Worm (Caenorhabditis elegans) whole organism, L4 larva: ENCODE results near the gene crp-1.
A peak's percentile ranks its signal among the peaks of the same experiment; 100 is the strongest.

ENCODE experiments used
- T20F7.1 ChIP-seq: fragments of 200-800 bp; sonication (Bioruptor generic); optimal IDR thresholded peaks from 2 replicates; lab custom pipeline; 2018; ENCODE audit warnings: mild to moderate bottlenecking, missing genetic modification characterization, missing compliant biosample characterization
- ZK546.5 ChIP-seq, 2 experiments: sonication (generic microtip); optimal IDR thresholded peaks; 2 replicates each; lab custom pipeline; 2017; ENCODE audit warnings: missing biosample characterization in 2 of 2, missing genetic modification characterization in 2 of 2
- aha-1 ChIP-seq: fragments of 150-350 bp; peaks from one replicate; lab custom pipeline; 2014; ENCODE audit warnings: missing biosample characterization, missing genetic modification characterization
- aly-2 ChIP-seq: sonication (generic microtip); optimal IDR thresholded peaks from 2 replicates; lab custom pipeline; 2018; ENCODE audit warnings: missing biosample characterization, missing genetic modification characterization
- ama-1 ChIP-seq: fragments of 150-350 bp; optimal IDR thresholded peaks from 2 replicates; lab custom pipeline; 2014; ENCODE audit warnings: inconsistent platforms, mixed read lengths
- arid-1 ChIP-seq: fragments of 200-800 bp; sonication (Bioruptor generic); conservative IDR thresholded peaks from 2 replicates; pipeline ENCODE4 v1.3.6; 2022; ENCODE audit warnings: missing genetic modification reagents, missing genetic modification characterization, missing compliant biosample characterization
- ceh-28 ChIP-seq: fragments of 150-350 bp; optimal IDR thresholded peaks from 2 replicates; lab custom pipeline; 2014; ENCODE audit warnings: missing biosample characterization, missing genetic modification reagents, missing genetic modification characterization
- ceh-32 ChIP-seq: sonication (generic microtip); optimal IDR thresholded peaks from 2 replicates; lab custom pipeline; 2016; ENCODE audit warnings: mild to moderate bottlenecking, missing genetic modification characterization, missing compliant biosample characterization; ENCODE audit not compliant: poor library complexity
- ctbp-1 ChIP-seq: fragments of 200-800 bp; sonication (Bioruptor generic); IDR thresholded peaks from 2 replicates; pipeline ENCODE4 v1.3.6; 2022; ENCODE audit warnings: missing genetic modification reagents, missing genetic modification characterization, missing compliant biosample characterization
- daf-12 ChIP-seq: fragments of 150-350 bp; optimal IDR thresholded peaks from 2 replicates; lab custom pipeline; 2014; ENCODE audit warnings: missing biosample characterization, missing genetic modification reagents, missing genetic modification characterization
- daf-16 ChIP-seq, 3 experiments: sonication (generic microtip); optimal IDR thresholded peaks; 2 replicates each; lab custom pipeline; 2016 to 2017; ENCODE audit warnings: missing genetic modification characterization in 3 of 3, missing genetic modification reagents in 3 of 3, mild to moderate bottlenecking in 2 of 3, missing compliant biosample characterization in 2 of 3, missing biosample characterization in 1 of 3, moderate library complexity in 1 of 3
- dmd-6 ChIP-seq: fragments of 200-800 bp; sonication (Bioruptor generic); IDR thresholded peaks from 2 replicates; pipeline ENCODE4 v1.3.6; 2022; ENCODE audit warnings: missing genetic modification reagents, missing genetic modification characterization, missing compliant biosample characterization
- dmd-9 ChIP-seq: fragments of 200-800 bp; sonication (Bioruptor generic); IDR thresholded peaks from 2 replicates; pipeline ENCODE4 v1.3.6; 2022; ENCODE audit warnings: missing genetic modification reagents, missing genetic modification characterization, missing compliant biosample characterization
- duxl-1 ChIP-seq: sonication (generic microtip); optimal IDR thresholded peaks from 2 replicates; lab custom pipeline; 2016; ENCODE audit warnings: mild to moderate bottlenecking, missing genetic modification characterization, moderate library complexity, missing compliant biosample characterization; ENCODE audit not compliant: poor library complexity
- fos-1 ChIP-seq: fragments of 150-350 bp; optimal IDR thresholded peaks from 2 replicates; lab custom pipeline; 2014; ENCODE audit warnings: missing biosample characterization, missing genetic modification characterization
- hif-1 ChIP-seq, 2 experiments: sonication (generic microtip); optimal IDR thresholded peaks; 2 replicates each; lab custom pipeline; 2016 to 2017; ENCODE audit warnings: missing compliant biosample characterization in 2 of 2, missing genetic modification characterization in 2 of 2, missing genetic modification reagents in 2 of 2, missing genotype in 2 of 2, mild to moderate bottlenecking in 1 of 2
- hlh-11 ChIP-seq: fragments of 200-800 bp; sonication (Bioruptor generic); optimal IDR thresholded peaks from 2 replicates; lab custom pipeline; 2018; ENCODE audit warnings: mild to moderate bottlenecking, missing genetic modification characterization, missing compliant biosample characterization
- hlh-30 ChIP-seq: sonication (generic microtip); optimal IDR thresholded peaks from 2 replicates; lab custom pipeline; 2017; ENCODE audit warnings: antibody characterized with exemption, mild to moderate bottlenecking, missing genetic modification characterization, missing compliant biosample characterization; ENCODE audit not compliant: insufficient read depth
- hmg-1.1 ChIP-seq: fragments of 200-800 bp; sonication (Bioruptor generic); IDR thresholded peaks from 2 replicates; pipeline ENCODE4 v1.3.6; 2022; ENCODE audit warnings: missing genetic modification reagents, missing genetic modification characterization, missing compliant biosample characterization
- lim-7 ChIP-seq: fragments of 200-800 bp; sonication (Bioruptor generic); IDR thresholded peaks from 2 replicates; pipeline ENCODE4 v1.3.6; 2022; ENCODE audit warnings: missing genetic modification characterization, missing compliant biosample characterization
- lin-13 ChIP-seq: fragments of 150-350 bp; optimal IDR thresholded peaks from 2 replicates; lab custom pipeline; 2014; ENCODE audit warnings: missing biosample characterization, missing genetic modification reagents, missing genetic modification characterization
- lin-38 ChIP-seq: fragments of 200-800 bp; sonication (Bioruptor generic); IDR thresholded peaks from 2 replicates; pipeline ENCODE4 v1.3.6; 2022; ENCODE audit warnings: missing genetic modification reagents, missing genetic modification characterization, missing compliant biosample characterization
- lin-39 ChIP-seq: fragments of 150-350 bp; optimal IDR thresholded peaks from 2 replicates; lab custom pipeline; 2014; ENCODE audit warnings: missing biosample characterization, missing genetic modification reagents, missing genetic modification characterization
- lir-3 ChIP-seq: sonication (generic microtip); optimal IDR thresholded peaks from 2 replicates; lab custom pipeline; 2016; ENCODE audit warnings: mild to moderate bottlenecking, missing genetic modification characterization, missing compliant biosample characterization
- lsy-2 ChIP-seq, 2 experiments: fragments of 150-350 bp in 1 of 2; sonication (generic microtip) in 1 of 2; optimal IDR thresholded peaks; 2 replicates each; lab custom pipeline; 2014 to 2017; ENCODE audit warnings: missing biosample characterization in 2 of 2, missing genetic modification characterization in 2 of 2
- mdl-1 ChIP-seq, 2 experiments: fragments of 150-350 bp in 1 of 2; sonication (generic microtip) in 1 of 2; optimal IDR thresholded peaks; 2 replicates each; lab custom pipeline; 2014 to 2017; ENCODE audit warnings: missing biosample characterization in 2 of 2, missing genetic modification characterization in 2 of 2
- mes-2 ChIP-seq: sonication (generic microtip); optimal IDR thresholded peaks from 2 replicates; lab custom pipeline; 2016; ENCODE audit warnings: missing genotype, mild to moderate bottlenecking, missing genetic modification characterization, missing compliant biosample characterization; ENCODE audit not compliant: poor library complexity, severe bottlenecking
- mxl-3 ChIP-seq: fragments of 200-800 bp; sonication (Bioruptor generic); optimal IDR thresholded peaks from 2 replicates; lab custom pipeline; 2018; ENCODE audit warnings: mild to moderate bottlenecking, missing genetic modification characterization, missing compliant biosample characterization
- nhr-10 ChIP-seq: fragments of 150-350 bp; optimal IDR thresholded peaks from 2 replicates; lab custom pipeline; 2014; ENCODE audit warnings: missing biosample characterization, missing genetic modification characterization
- nhr-237 ChIP-seq: sonication (generic microtip); optimal IDR thresholded peaks from 2 replicates; lab custom pipeline; 2017; ENCODE audit warnings: missing biosample characterization, missing genetic modification characterization
- nhr-28 ChIP-seq: fragments of 150-350 bp; optimal IDR thresholded peaks from 2 replicates; lab custom pipeline; 2014; ENCODE audit warnings: missing biosample characterization, missing genetic modification characterization
- nhr-42 ChIP-seq: fragments of 200-800 bp; sonication (Bioruptor generic); IDR thresholded peaks from 2 replicates; pipeline ENCODE4 v1.3.6; 2022; ENCODE audit warnings: missing genetic modification characterization, missing compliant biosample characterization
- pqm-1 ChIP-seq: sonication (generic microtip); optimal IDR thresholded peaks from 2 replicates; lab custom pipeline; 2017; ENCODE audit warnings: missing biosample characterization, missing genetic modification characterization
- rbr-2 ChIP-seq: sonication (generic microtip); optimal IDR thresholded peaks from 2 replicates; lab custom pipeline; 2016; ENCODE audit warnings: missing genotype, missing genetic modification characterization, missing compliant biosample characterization
- saeg-2 ChIP-seq: fragments of 200-800 bp; sonication (Bioruptor generic); IDR thresholded peaks from 2 replicates; pipeline ENCODE4 v1.3.6; 2022; ENCODE audit warnings: missing genetic modification reagents, missing genetic modification characterization, missing compliant biosample characterization
- sdz-12 ChIP-seq: fragments of 200-800 bp; sonication (Bioruptor generic); optimal IDR thresholded peaks from 2 replicates; lab custom pipeline; 2018; ENCODE audit warnings: mild to moderate bottlenecking, missing genetic modification characterization, missing compliant biosample characterization
- tag-97 ChIP-seq: fragments of 200-800 bp; sonication (Bioruptor generic); IDR thresholded peaks from 2 replicates; pipeline ENCODE4 v1.3.6; 2022; ENCODE audit warnings: missing genetic modification characterization, missing compliant biosample characterization
- unc-130 ChIP-seq: sonication (generic microtip); optimal IDR thresholded peaks from 2 replicates; lab custom pipeline; 2016; ENCODE audit warnings: missing genetic modification reagents, missing genetic modification characterization, missing compliant biosample characterization
- unc-62 ChIP-seq, 3 experiments: fragments of 150-350 bp in 1 of 3; sonication (generic microtip); optimal IDR thresholded peaks in 2 of 3; peaks in 1 of 3; 1 replicate in 1 of 3; 2 replicates in 2 of 3; lab custom pipeline; 2014 to 2017; ENCODE audit warnings: missing biosample characterization in 3 of 3, missing genetic modification characterization in 3 of 3, missing genetic modification reagents in 3 of 3, missing genotype in 1 of 3
- vab-7 ChIP-seq: fragments of 200-800 bp; sonication (Bioruptor generic); IDR thresholded peaks from 2 replicates; pipeline ENCODE4 v1.3.6; 2022; ENCODE audit warnings: missing genetic modification reagents, missing genetic modification characterization, missing compliant biosample characterization
- zfp-3 ChIP-seq: fragments of 200-800 bp; sonication (Bioruptor generic); conservative IDR thresholded peaks from 2 replicates; pipeline ENCODE4 v1.3.6; 2022; ENCODE audit warnings: missing genetic modification reagents, missing genetic modification characterization, missing compliant biosample characterization
- zip-11 ChIP-seq: fragments of 200-800 bp; sonication (Bioruptor generic); IDR thresholded peaks from 2 replicates; pipeline ENCODE4 v1.3.6; 2022; ENCODE audit warnings: missing genetic modification characterization, missing compliant biosample characterization
- zip-2 ChIP-seq: fragments of 150-350 bp; optimal IDR thresholded peaks from 2 replicates; lab custom pipeline; 2014; ENCODE audit warnings: missing biosample characterization, missing genetic modification characterization
- ztf-11 ChIP-seq: fragments of 150-350 bp; optimal IDR thresholded peaks from 2 replicates; lab custom pipeline; 2014; ENCODE audit warnings: missing biosample characterization, missing genetic modification characterization

crp-1 gene

DNA sequence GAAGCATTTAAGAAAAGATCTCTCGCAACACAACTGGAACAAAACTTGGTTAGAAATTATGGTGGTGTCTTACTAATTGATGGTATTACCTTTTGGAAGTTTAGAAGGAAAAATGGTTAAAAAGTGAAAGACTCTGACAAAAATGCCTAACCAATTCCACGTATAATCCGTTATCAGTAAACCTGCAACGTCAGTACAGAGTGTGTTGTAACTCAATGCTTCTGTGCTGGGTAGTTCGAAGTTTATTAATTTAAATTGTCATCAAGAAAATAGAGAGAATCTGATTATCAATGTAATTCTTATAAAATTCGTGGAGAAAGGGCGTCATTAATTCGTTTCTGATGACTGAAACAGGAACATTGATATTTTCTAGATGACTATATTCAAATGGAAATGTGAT, 43.2 kb upstream of the crp-1 start:
- no peak for TF ChIP-seq daf-16 (GFP tag; optimal IDR thresholded peaks at IDR 0.05; lab: Kevin White, UChicago)
- peak; percentile 14 for TF ChIP-seq daf-16 (tag; optimal IDR thresholded peaks at IDR 0.05; lab: Kevin White, UChicago)
- peak; percentile 36 for TF ChIP-seq nhr-28 (tag; lab: Kevin White, UChicago)
- no peak for TF ChIP-seq tag-97
- TF ChIP-seq pqm-1 = peak; percentile 44
- peak in 1 of 2 experiments; percentile 95 for TF ChIP-seq unc-62 (GFP tag; optimal IDR thresholded peaks at IDR 0.05 in 1 of 2; lab: Kevin White, UChicago)
- TF ChIP-seq unc-62 (tag; optimal IDR thresholded peaks at IDR 0.05; lab: Kevin White, UChicago) = no peak
- TF ChIP-seq vab-7 (GFP tag; lab: Robert Waterston, UW) = no peak
- TF ChIP-seq dmd-6 (GFP tag; lab: Robert Waterston, UW) = peak; percentile 54

DNA sequence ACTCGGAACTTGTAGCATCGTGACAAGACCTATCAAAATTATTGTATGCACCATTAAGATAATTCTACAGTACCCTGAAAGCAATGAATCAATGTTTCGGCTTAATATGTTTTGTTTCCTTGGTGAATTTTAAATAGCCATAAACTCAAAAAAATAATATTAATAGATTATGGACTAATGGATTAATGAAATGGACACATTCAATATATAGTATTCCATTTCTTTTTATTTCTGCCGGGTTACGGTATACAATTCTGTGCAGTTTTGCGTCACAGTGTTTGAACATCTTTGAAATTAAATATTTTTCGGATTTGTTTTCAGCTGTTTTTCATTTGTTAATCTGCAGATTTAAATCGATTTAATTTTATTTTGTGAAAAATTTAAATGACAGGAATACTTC, 41.8 kb upstream of the crp-1 start, which contains the start of gene set-22:
set-22 (plus strand) TSS at position 301 of the 400 bp plus-strand sequence.
- TF ChIP-seq rbr-2 (no peak), ama-1 (no peak), lim-7 (no peak), nhr-10 (tag; lab: Kevin White, UChicago) (no peak), daf-12 (no peak), zip-11 (no peak), nhr-42 (GFP tag; lab: Robert Waterston, UW) (no peak), fos-1 (tag; lab: Kevin White, UChicago) (no peak), hmg-1.1 (GFP tag; lab: Robert Waterston, UW) (no peak), nhr-237 (no peak), saeg-2 (GFP tag; lab: Robert Waterston, UW) (no peak), lin-39 (tag; lab: Kevin White, UChicago) (no peak), mdl-1 (tag; optimal IDR thresholded peaks at IDR 0.05; lab: Kevin White, UChicago) (no peak), zip-2 (tag; lab: Kevin White, UChicago) (no peak), arid-1 (GFP tag; lab: Robert Waterston, UW) (no peak), zfp-3 (no peak)

DNA sequence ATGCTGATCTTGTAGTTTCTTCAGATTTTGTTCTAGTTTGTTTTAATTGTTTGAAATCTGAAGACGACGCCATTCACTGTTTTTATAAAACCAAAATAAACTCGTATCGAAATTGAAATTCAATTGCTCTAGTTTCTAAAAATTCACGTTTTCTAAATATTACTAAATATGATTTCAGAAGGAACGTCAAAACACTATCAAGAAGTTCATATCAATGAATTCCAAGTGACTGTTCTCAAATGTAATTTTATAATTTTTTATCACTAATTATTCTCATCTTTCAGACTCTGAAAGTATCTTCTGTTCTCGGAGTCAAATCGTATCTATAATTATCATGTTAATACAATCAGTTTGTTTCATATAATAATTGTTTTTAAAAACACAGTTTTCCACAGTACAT, 37.6 kb upstream of the crp-1 start, which contains the start of gene snf-10:
snf-10 (minus strand) TSS at position 101 of the 400 bp plus-strand sequence.
- TF ChIP-seq ztf-11 (tag; lab: Kevin White, UChicago) (no peak), duxl-1 (no peak), aly-2 (tag; lab: Kevin White, UChicago) (no peak), sdz-12 (GFP tag; lab: Kevin White, UChicago) (no peak), lin-13 (GFP tag; lab: Kevin White, UChicago) (no peak), T20F7.1 (GFP tag; lab: Kevin White, UChicago) (no peak), dmd-9 (no peak), ZK546.5 (tag; optimal IDR thresholded peaks at IDR 0.05; lab: Kevin White, UChicago) (no peak), lir-3 (tag; lab: Kevin White, UChicago) (no peak)

DNA sequence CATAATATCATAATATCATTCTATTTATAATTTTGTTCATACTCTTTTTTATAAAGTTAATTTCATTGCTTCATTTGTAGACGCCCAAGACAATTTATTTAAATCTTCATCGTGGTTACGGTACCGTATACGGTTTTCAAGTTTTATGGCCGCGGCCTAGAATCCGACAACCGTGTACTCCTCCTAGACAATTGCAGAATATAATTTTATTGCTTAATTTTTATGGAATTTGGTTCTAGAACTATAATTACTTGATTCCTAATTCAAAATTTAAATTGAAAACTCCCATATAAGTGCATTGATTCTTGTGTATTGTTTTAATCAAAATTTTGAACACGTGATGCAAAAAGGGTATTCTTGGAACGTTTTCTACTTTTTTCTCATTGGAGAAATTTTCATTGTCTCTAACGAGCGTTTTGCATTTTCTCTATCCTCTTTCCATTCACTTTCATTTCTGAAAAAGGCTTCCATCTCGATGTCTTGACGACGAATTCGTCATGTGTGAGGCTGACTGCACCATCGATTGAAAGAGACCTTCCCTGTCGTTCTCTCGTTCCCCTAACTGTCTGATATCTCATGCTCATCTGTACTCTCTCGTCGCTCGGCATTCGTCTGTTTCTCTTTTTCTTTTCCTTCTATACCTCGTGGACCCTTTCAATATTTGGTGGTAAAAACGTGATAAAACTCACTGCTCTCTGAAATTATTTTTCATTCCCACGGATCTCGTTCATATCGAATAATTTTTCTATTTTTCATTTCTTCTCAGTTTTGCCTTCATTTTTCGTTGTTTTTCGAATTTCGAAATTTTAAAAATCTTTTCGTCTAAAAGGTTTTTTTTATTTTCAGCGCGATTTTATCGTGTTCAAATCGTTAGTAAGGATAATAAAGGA, 37.0 kb upstream of the crp-1 start, which contains the start of gene pap-1:
pap-1 (plus strand) TSS at position 840 of the 890 bp plus-strand sequence.
- peak in 1 of 2 experiments; percentile 25 for TF ChIP-seq hif-1 (tag; optimal IDR thresholded peaks at IDR 0.05; lab: Kevin White, UChicago)
- TF ChIP-seq hlh-30 (tag; lab: Kevin White, UChicago) = peak; percentile 95
- TF ChIP-seq ctbp-1 (GFP tag; lab: Robert Waterston, UW) = no peak
- TF ChIP-seq hlh-11 = peak; percentile 57
- TF ChIP-seq lin-38 (GFP tag; lab: Robert Waterston, UW) = peak; percentile 20; the same call in 1 of the 2 replicates
- no peak for TF ChIP-seq lim-7
- peak in 1 of 2 experiments; percentile 36 for TF ChIP-seq lsy-2 (tag; optimal IDR thresholded peaks at IDR 0.05; lab: Kevin White, UChicago)
- TF ChIP-seq saeg-2 (GFP tag; lab: Robert Waterston, UW) = no peak
- peak; percentile 28 for TF ChIP-seq mxl-3
- peak; percentile 75 for TF ChIP-seq mes-2
- no peak for TF ChIP-seq ama-1
- TF ChIP-seq ceh-32 (tag; lab: Kevin White, UChicago) = no peak
- peak in 1 of 2 experiments; percentile 67 for TF ChIP-seq mdl-1 (tag; optimal IDR thresholded peaks at IDR 0.05; lab: Kevin White, UChicago)
- TF ChIP-seq aha-1 (tag; lab: Kevin White, UChicago) = peak; percentile 15
- TF ChIP-seq unc-130 (GFP tag; lab: Kevin White, UChicago) = peak; percentile 6
- TF ChIP-seq ceh-28 (tag; lab: Kevin White, UChicago) = peak; percentile 59
